Worm (Caenorhabditis elegans): Measurements from ENCODE around the gene rbm-25.

rbm-25 gene

ce11 chrV:12497725-12498263 is at the start of gene rbm-25, which contains the start of gene W04D2.4:
rbm-25 (plus strand) TSS chrV:12498213.
W04D2.4 (minus strand) TSS chrV:12497755.
- TF ChIP-seq ceh-36 (tag; optimal IDR thresholded peaks at IDR 0.05) (no peak), tra-4 (tag; optimal IDR thresholded peaks at IDR 0.05) (no peak), flt-1 (GFP tag; IDR thresholded peaks at IDR 0.05) (no peak), tbx-37 (GFP tag; conservative IDR thresholded peaks at IDR 0.05) (no peak), F13C5.2 (tag; optimal IDR thresholded peaks at IDR 0.05) (peak; percentile 53), ama-1 (optimal IDR thresholded peaks at IDR 0.05) (no peak), B0310.2 (tag; optimal IDR thresholded peaks at IDR 0.05) (no peak), hmg-4 (GFP tag; optimal IDR thresholded peaks at IDR 0.05) (no peak)

DNA sequence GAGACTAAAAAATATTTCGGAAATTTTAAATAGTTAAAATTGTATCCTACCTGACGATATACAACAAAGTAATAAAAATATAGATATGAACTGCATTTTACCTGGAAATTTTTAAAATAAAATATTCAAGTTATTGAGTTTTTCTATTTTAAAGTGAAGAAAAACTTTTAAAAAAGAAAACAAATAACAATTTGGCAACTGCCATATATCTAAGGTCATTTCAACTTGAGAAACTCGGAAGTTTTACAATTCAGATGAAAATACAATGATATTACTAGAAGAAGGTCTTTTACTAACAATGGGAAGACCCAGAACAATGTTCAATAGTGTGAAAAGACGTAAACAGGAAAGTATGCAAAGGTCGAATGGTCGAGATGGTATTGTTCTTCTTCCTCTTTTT is 48.1 kb upstream of the rbm-25 start, which contains the start of gene C54D10.10:
Gene C54D10.10 (minus strand): TSS at position 101 of the 400 bp plus-strand sequence.
- no peak for TF ChIP-seq F13C5.2 (tag; optimal IDR thresholded peaks at IDR 0.05)
- TF ChIP-seq ceh-36 (tag; optimal IDR thresholded peaks at IDR 0.05): no peak
- TF ChIP-seq pes-1 (GFP tag; IDR thresholded peaks at IDR 0.05): no peak
- TF ChIP-seq hmbx-1 (tag; optimal IDR thresholded peaks at IDR 0.05): no peak
- TF ChIP-seq hnd-1 (tag; optimal IDR thresholded peaks at IDR 0.05): no peak
- no peak for TF ChIP-seq scrt-1 (GFP tag; IDR thresholded peaks at IDR 0.05)
- TF ChIP-seq B0310.2 (tag; optimal IDR thresholded peaks at IDR 0.05): no peak
- no peak for TF ChIP-seq tbx-11 (GFP tag; IDR thresholded peaks at IDR 0.05)
- no peak for TF ChIP-seq ceh-13 (GFP tag; optimal IDR thresholded peaks at IDR 0.05)
- no peak for TF ChIP-seq tbx-37 (GFP tag; conservative IDR thresholded peaks at IDR 0.05)
- no peak for TF ChIP-seq flt-1 (GFP tag; IDR thresholded peaks at IDR 0.05)
- TF ChIP-seq hmg-4 (GFP tag; optimal IDR thresholded peaks at IDR 0.05): no peak
- no peak for TF ChIP-seq tra-4 (tag; optimal IDR thresholded peaks at IDR 0.05)
- no peak for TF ChIP-seq sea-1 (GFP tag; conservative IDR thresholded peaks at IDR 0.05)
- TF ChIP-seq aly-1 (tag; optimal IDR thresholded peaks at IDR 0.05): no peak
- TF ChIP-seq ets-7 (tag; optimal IDR thresholded peaks at IDR 0.05): no peak

- TF ChIP-seq F13C5.2 (tag; optimal IDR thresholded peaks at IDR 0.05) (peak; percentile 17), pes-1 (GFP tag; IDR thresholded peaks at IDR 0.05) (no peak)
Observed at ce11 chrV:12450441-12450840, 47.6 kb upstream of the rbm-25 start, which contains the start of gene F28C1.1. F28C1.1 (plus strand) TSS chrV:12450805.

DNA sequence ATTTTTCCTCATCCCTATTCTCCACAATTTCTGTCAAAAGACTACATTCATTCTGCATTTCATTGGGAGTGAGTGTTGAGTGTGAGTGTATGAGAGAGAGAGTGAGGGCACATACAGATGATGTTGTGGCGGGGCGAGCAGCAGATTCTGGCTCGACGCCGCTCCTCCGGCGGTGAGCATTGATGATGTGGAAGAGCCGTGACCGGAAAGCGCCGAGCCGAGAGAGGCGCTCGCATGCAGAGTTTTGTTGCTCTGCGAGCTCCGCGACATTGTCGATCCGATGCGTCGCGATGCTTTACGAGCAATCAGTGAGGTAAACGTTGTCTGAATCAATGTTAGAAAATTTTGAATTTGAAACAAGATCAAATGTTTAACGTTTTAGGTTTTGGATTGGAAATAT is 42.3 kb upstream of the rbm-25 start:
- TF ChIP-seq ets-7 (tag; optimal IDR thresholded peaks at IDR 0.05): no peak
- no peak for TF ChIP-seq ceh-36 (tag; optimal IDR thresholded peaks at IDR 0.05)
- no peak for TF ChIP-seq sea-1 (GFP tag; conservative IDR thresholded peaks at IDR 0.05)
- TF ChIP-seq aly-1 (tag; optimal IDR thresholded peaks at IDR 0.05): no peak
- TF ChIP-seq tbx-37 (GFP tag; conservative IDR thresholded peaks at IDR 0.05): no peak
- no peak for TF ChIP-seq tra-4 (tag; optimal IDR thresholded peaks at IDR 0.05)
- no peak for TF ChIP-seq pes-1 (GFP tag; IDR thresholded peaks at IDR 0.05)
- TF ChIP-seq ceh-13 (GFP tag; optimal IDR thresholded peaks at IDR 0.05): no peak
- TF ChIP-seq hmg-4 (GFP tag; optimal IDR thresholded peaks at IDR 0.05): no peak
- TF ChIP-seq hnd-1 (tag; optimal IDR thresholded peaks at IDR 0.05): no peak
- TF ChIP-seq F13C5.2 (tag; optimal IDR thresholded peaks at IDR 0.05): no peak
- no peak for TF ChIP-seq scrt-1 (GFP tag; IDR thresholded peaks at IDR 0.05)
- no peak for TF ChIP-seq hmbx-1 (tag; optimal IDR thresholded peaks at IDR 0.05)
- TF ChIP-seq B0310.2 (tag; optimal IDR thresholded peaks at IDR 0.05): no peak
- TF ChIP-seq flt-1 (GFP tag; IDR thresholded peaks at IDR 0.05): no peak
- no peak for TF ChIP-seq tbx-11 (GFP tag; IDR thresholded peaks at IDR 0.05)
- no peak for TF ChIP-seq ama-1 (optimal IDR thresholded peaks at IDR 0.05)

DNA sequence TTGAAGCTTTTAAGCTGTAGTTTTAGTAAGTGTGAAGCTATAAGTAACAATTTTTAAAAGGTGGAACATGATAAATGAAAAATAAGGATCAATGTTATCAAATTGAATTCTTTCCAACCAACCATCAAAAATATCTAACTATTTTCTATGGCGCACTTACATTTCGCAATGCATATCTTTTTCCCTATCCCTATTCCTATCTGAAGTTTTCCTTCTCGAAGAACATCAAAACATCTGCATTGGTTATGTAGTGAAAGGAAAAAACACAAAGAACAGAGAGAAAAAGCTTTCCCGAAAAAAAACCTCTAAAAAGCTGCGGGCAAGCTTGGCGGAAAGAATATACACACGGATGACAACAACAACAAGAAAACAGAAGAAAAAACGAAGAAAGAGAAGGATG is 37.4 kb upstream of the rbm-25 start:
- TF ChIP-seq aly-1 (tag; optimal IDR thresholded peaks at IDR 0.05) (no peak), F13C5.2 (tag; optimal IDR thresholded peaks at IDR 0.05) (no peak), B0310.2 (tag; optimal IDR thresholded peaks at IDR 0.05) (no peak), hmg-4 (GFP tag; optimal IDR thresholded peaks at IDR 0.05) (no peak), ceh-13 (GFP tag; optimal IDR thresholded peaks at IDR 0.05) (no peak), ets-7 (tag; optimal IDR thresholded peaks at IDR 0.05) (no peak), scrt-1 (GFP tag; IDR thresholded peaks at IDR 0.05) (no peak), hnd-1 (tag; optimal IDR thresholded peaks at IDR 0.05) (no peak), tbx-11 (GFP tag; IDR thresholded peaks at IDR 0.05) (no peak), flt-1 (GFP tag; IDR thresholded peaks at IDR 0.05) (no peak), tra-4 (tag; optimal IDR thresholded peaks at IDR 0.05) (no peak), ceh-36 (tag; optimal IDR thresholded peaks at IDR 0.05) (no peak), sea-1 (GFP tag; conservative IDR thresholded peaks at IDR 0.05) (no peak), tbx-37 (GFP tag; conservative IDR thresholded peaks at IDR 0.05) (no peak), pes-1 (GFP tag; IDR thresholded peaks at IDR 0.05) (no peak), hmbx-1 (tag; optimal IDR thresholded peaks at IDR 0.05) (no peak), ama-1 (optimal IDR thresholded peaks at IDR 0.05) (no peak)

- no peak for TF ChIP-seq ceh-13 (GFP tag; optimal IDR thresholded peaks at IDR 0.05)
- no peak for TF ChIP-seq sea-1 (GFP tag; conservative IDR thresholded peaks at IDR 0.05)
Observed at ce11 chrV:12462908-12463307, 35.1 kb upstream of the rbm-25 start, which contains the start of gene egl-10. egl-10 (minus strand) TSS chrV:12463008.

DNA sequence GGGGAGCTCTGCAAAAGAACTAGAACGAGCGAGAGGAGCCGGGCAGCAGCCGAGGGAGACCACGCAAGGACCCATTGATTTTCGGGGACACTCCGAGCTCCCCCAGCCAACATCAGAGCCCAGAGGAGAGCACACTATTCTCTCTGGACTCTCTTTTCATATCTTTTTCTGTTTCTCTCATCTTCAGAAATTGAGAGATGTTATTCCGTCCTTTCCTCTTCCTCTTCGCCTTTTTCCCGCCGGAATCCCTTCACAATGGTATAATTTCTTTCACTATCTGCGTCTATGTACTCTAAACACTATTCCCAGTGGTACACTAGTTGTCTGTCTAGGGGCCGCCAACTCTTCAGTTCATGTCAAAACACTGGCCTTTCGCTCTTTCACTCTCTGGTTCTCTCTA is 32.6 kb upstream of the rbm-25 start:
- TF ChIP-seq hmg-4 (GFP tag; optimal IDR thresholded peaks at IDR 0.05): peak; percentile 43
- no peak for TF ChIP-seq ama-1 (optimal IDR thresholded peaks at IDR 0.05)

- no peak for TF ChIP-seq ceh-36 (tag; optimal IDR thresholded peaks at IDR 0.05)
- TF ChIP-seq scrt-1 (GFP tag; IDR thresholded peaks at IDR 0.05): no peak
- TF ChIP-seq ama-1 (optimal IDR thresholded peaks at IDR 0.05): no peak
- TF ChIP-seq hmbx-1 (tag; optimal IDR thresholded peaks at IDR 0.05): no peak
- no peak for TF ChIP-seq tra-4 (tag; optimal IDR thresholded peaks at IDR 0.05)
- no peak for TF ChIP-seq flt-1 (GFP tag; IDR thresholded peaks at IDR 0.05)
- TF ChIP-seq tbx-11 (GFP tag; IDR thresholded peaks at IDR 0.05): no peak
- no peak for TF ChIP-seq sea-1 (GFP tag; conservative IDR thresholded peaks at IDR 0.05)
- no peak for TF ChIP-seq ets-7 (tag; optimal IDR thresholded peaks at IDR 0.05)
- TF ChIP-seq pes-1 (GFP tag; IDR thresholded peaks at IDR 0.05): no peak
- no peak for TF ChIP-seq tbx-37 (GFP tag; conservative IDR thresholded peaks at IDR 0.05)
- TF ChIP-seq aly-1 (tag; optimal IDR thresholded peaks at IDR 0.05): no peak
- TF ChIP-seq B0310.2 (tag; optimal IDR thresholded peaks at IDR 0.05): no peak
- no peak for TF ChIP-seq hmg-4 (GFP tag; optimal IDR thresholded peaks at IDR 0.05)
- TF ChIP-seq hnd-1 (tag; optimal IDR thresholded peaks at IDR 0.05): no peak
- no peak for TF ChIP-seq F13C5.2 (tag; optimal IDR thresholded peaks at IDR 0.05)
- TF ChIP-seq ceh-13 (GFP tag; optimal IDR thresholded peaks at IDR 0.05): no peak
Observed at ce11 chrV:12466653-12467052, 31.4 kb upstream of the rbm-25 start.

Data from whole organism, early embryonic.